Worm (Caenorhabditis elegans): ENCODE results near the gene swsn-3.

The swsn-3 gene

ce11 chrIII:2756260-2756659, 12.2 kb downstream of the swsn-3 start, which contains the start of gene gldi-9:
Gene gldi-9, minus strand, starts transcription at chrIII:2756360.
- no peak for TF ChIP-seq ceh-82 (tag; optimal IDR thresholded peaks at IDR 0.05)

- TF ChIP-seq nhr-25 (tag; optimal IDR thresholded peaks at IDR 0.05) = no peak
- no peak for TF ChIP-seq unc-55 (GFP tag; optimal IDR thresholded peaks at IDR 0.05)
- TF ChIP-seq zag-1 (tag; optimal IDR thresholded peaks at IDR 0.05) = no peak
- peak; percentile 51 for TF ChIP-seq fos-1 (tag; optimal IDR thresholded peaks at IDR 0.05)
- no peak for TF ChIP-seq nhr-23 (tag; optimal IDR thresholded peaks at IDR 0.05)
Observed at ce11 chrIII:2746553-2746952, 21.9 kb downstream of the swsn-3 start, which contains the start of gene Y71H2AM.14. Gene Y71H2AM.14, minus strand, starts transcription at chrIII:2746653.

ce11 chrIII:2739469-2739868, 29.0 kb downstream of the swsn-3 start, which contains the start of gene cest-25:
Gene cest-25, minus strand, starts transcription at chrIII:2739531.
- TF ChIP-seq ama-1 (optimal IDR thresholded peaks at IDR 0.05) (no peak), crh-2 (tag; optimal IDR thresholded peaks at IDR 0.05) (peak; percentile 52), F13H6.1 (tag; optimal IDR thresholded peaks at IDR 0.05) (peak; percentile 29), fos-1 (tag; optimal IDR thresholded peaks at IDR 0.05) (peak; percentile 89), aly-2 (tag; optimal IDR thresholded peaks at IDR 0.05) (no peak), sma-9 (GFP tag; optimal IDR thresholded peaks at IDR 0.05) (peak; percentile 18), sma-9 (tag; optimal IDR thresholded peaks at IDR 0.05) (no peak)

DNA sequence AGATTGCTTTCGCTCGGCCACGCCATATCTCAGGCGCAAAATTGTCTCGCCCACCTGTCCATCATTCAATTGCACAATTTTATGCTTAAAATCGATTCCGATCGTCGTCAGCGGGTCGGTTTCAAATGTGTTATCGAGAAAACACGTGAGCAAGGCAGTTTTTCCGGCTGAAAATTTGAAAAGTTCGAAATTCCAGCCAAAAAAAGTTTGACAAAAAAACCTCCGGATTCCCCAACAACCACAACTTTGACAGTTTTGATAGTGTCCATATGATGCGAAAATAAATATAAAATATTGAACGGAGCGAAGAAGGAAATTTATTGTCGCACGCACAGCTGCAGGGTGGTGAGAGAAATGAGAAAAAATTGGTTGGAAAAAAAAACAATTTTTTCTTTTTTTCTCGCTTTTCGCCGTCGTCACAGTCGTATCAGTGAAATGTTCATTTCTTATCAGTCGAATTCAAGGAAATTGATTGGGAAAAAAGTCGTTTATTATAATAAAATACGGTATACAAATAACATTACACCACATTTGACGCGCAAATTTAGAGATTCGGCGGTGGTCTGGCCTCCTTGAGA, 34.8 kb downstream of the swsn-3 start, which contains the start of gene Y71H2AM.12:
Gene Y71H2AM.12 (minus strand): TSS at position 486 of the 578 bp plus-strand sequence.
- TF ChIP-seq peb-1 (tag; optimal IDR thresholded peaks at IDR 0.05) = no peak
- peak; percentile 45 for TF ChIP-seq fos-1 (tag; optimal IDR thresholded peaks at IDR 0.05)
- TF ChIP-seq nhr-23 (tag; optimal IDR thresholded peaks at IDR 0.05) = no peak
- no peak for TF ChIP-seq ceh-82 (tag; optimal IDR thresholded peaks at IDR 0.05)
- TF ChIP-seq nhr-6 (tag; optimal IDR thresholded peaks at IDR 0.05) = no peak

DNA sequence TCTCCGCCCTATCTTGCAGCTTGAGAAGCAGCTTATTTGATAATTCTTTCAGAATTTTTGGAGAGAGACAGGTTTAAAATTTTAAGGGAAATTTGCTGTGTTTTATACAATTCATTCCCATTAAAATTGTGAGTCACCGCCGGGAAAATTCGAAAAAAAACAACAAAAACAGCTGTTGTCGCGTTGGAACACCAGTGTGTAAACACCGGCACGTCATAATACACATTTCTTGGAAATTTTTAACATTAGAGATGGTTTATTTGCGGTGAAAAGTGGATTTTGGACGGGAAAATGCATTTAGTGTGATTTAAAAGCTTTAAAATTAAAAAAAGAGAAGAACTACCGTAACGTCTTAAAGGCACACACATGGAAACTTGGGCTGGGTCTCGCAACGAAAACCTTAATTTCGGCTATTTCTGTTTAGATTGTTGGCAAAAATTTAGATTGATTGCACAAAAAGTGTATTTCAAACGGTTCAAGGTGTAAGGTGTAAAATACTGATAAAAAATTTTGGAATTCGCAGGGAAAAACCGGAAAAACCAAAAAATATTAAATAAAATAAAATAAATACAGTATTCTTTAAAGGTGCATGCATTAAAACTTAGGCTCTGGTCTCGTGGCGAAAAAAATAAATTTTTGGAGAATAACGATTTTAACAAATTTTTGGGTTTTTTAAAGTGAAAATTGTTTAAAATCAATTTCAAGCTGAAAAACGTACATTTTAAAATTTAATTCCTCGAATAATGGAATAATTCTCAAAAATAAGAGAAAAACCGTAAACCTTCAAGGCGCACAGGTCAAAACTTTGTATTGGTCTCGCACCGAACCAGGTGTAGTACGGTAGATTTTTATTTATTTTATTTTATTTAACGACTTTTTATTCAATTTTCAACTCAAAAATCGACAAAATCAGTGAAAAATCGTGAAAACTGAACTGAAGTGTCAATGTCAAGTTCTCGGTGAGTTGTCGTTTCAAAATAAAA, 43.0 kb downstream of the swsn-3 start, which contains the start of gene cosa-1:
Gene cosa-1 (plus strand): TSS at position 896 of the 983 bp plus-strand sequence.
- TF ChIP-seq fos-1 (tag; optimal IDR thresholded peaks at IDR 0.05) (peak; percentile 8), unc-55 (GFP tag; optimal IDR thresholded peaks at IDR 0.05) (peak; percentile 2), egl-27 (tag; optimal IDR thresholded peaks at IDR 0.05) (no peak), lsy-2 (tag; optimal IDR thresholded peaks at IDR 0.05) (peak in 1 of 2 experiments; percentile 17)

DNA sequence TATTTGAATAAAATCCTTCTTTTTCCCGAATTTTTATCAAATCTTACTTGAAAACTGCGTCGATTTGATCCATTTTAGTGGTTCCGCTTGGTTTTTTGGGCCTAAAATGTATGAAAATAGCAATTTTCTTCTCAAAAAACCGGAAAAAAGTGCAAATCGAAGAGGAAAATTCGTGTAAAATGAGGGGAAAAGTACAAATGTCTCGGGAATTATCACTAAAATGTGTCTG, 43.6 kb downstream of the swsn-3 start, which contains the start of gene Y71H2AM.11:
Gene Y71H2AM.11 (minus strand): TSS at position 101 of the 229 bp plus-strand sequence.
- TF ChIP-seq aly-2 (tag; optimal IDR thresholded peaks at IDR 0.05) (no peak), sma-3 (GFP tag; optimal IDR thresholded peaks at IDR 0.05) (no peak), unc-55 (GFP tag; optimal IDR thresholded peaks at IDR 0.05) (no peak), nhr-23 (tag; optimal IDR thresholded peaks at IDR 0.05) (no peak), F13H6.1 (tag; optimal IDR thresholded peaks at IDR 0.05) (no peak), mbf-1 (tag; optimal IDR thresholded peaks at IDR 0.05) (no peak), lin-39 (tag; optimal IDR thresholded peaks at IDR 0.05) (no peak), gmeb-1 (tag; optimal IDR thresholded peaks at IDR 0.05) (no peak), nhr-12 (tag; optimal IDR thresholded peaks at IDR 0.05) (no peak), alr-1 (tag; optimal IDR thresholded peaks at IDR 0.05) (no peak), egl-27 (tag; optimal IDR thresholded peaks at IDR 0.05) (no peak), elt-3 (tag; optimal IDR thresholded peaks at IDR 0.05) (no peak), sem-4 (tag; optimal IDR thresholded peaks at IDR 0.05) (no peak), fos-1 (tag; optimal IDR thresholded peaks at IDR 0.05) (no peak), nhr-129 (tag; optimal IDR thresholded peaks at IDR 0.05) (no peak), ama-1 (optimal IDR thresholded peaks at IDR 0.05) (no peak), crh-2 (tag; optimal IDR thresholded peaks at IDR 0.05) (no peak)

ce11 chrIII:2716514-2716913, 52.0 kb downstream of the swsn-3 start, which contains the start of gene tmem-132:
Gene tmem-132, minus strand, starts transcription at chrIII:2716614.
- no peak for TF ChIP-seq zag-1 (tag; optimal IDR thresholded peaks at IDR 0.05)
- no peak for TF ChIP-seq nhr-21 (tag; optimal IDR thresholded peaks at IDR 0.05)
- TF ChIP-seq nhr-6 (tag; optimal IDR thresholded peaks at IDR 0.05) = no peak
- TF ChIP-seq unc-39 (tag; optimal IDR thresholded peaks at IDR 0.05) = no peak
- no peak for TF ChIP-seq nhr-129 (tag; optimal IDR thresholded peaks at IDR 0.05)
